Fruit fly (Drosophila melanogaster): ENCODE data around the gene CG10237.
A peak's percentile ranks its signal among the peaks of the same experiment; 100 is the strongest.

The CG10237 gene

DNA sequence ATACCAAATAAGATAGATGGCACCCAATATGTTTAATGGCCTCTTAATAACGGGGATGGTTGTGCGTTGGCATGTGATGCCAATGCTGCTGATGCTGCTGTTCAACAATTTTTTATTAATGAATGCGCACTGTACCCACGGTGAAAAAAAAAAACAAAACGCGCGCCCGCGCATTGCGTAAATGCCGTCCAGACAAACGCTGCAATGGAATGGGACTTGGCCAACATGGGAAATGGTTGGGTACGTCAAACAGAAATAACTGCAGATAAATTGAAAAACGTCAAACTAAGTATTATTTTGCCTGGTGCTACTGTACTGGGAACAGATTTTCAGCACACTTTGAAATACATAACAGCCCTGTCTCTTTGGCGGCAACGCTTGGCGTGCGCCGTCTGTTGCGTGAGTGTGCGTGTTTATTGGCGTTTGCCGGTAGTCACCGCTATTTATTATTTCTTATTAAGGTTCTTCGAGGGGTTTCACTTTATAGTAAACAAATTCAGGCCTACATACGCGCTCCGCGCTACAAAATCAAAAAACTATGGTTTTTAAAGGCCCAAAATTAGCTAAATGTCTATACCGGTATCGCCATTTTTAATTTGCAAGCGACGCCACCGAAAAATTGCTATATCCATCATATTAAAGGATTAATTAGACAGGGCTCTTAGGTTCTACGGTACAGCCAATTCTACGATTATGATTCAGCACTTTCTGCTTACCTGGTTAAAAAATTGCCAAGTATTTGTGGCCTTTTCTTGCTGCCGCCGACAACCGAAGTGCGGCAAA lies 10.2 kb upstream of the CG10237 start (continued):
- TF ChIP-seq CG10959 (GFP tag; IDR thresholded peaks at IDR 0.05) = no peak
- no peak for TF ChIP-seq tx (GFP tag; optimal IDR thresholded peaks at IDR 0.05)
- no peak for TF ChIP-seq Sry-β (GFP tag; optimal IDR thresholded peaks at IDR 0.05)
- TF ChIP-seq Dek (tag; optimal IDR thresholded peaks at IDR 0.05) = no peak
- TF ChIP-seq NC2β (GFP tag; optimal IDR thresholded peaks at IDR 0.05) = no peak
- peak; percentile 93 for TF ChIP-seq Ets65A (GFP tag)
- 0 out of 2 replicates have a peak, but pooled peaks have one; percentile 33 for TF ChIP-seq E2f1 (GFP tag; IDR thresholded peaks at IDR 0.05)
- TF ChIP-seq CG2712 (tag; optimal IDR thresholded peaks at IDR 0.05) = no peak
- no peak; the same call in 1 of the 3 replicates for TF ChIP-seq Opbp (GFP tag; IDR thresholded peaks at IDR 0.05; ENCODE audit: partially characterized antibody)
- TF ChIP-seq CG11696 (GFP tag; IDR thresholded peaks at IDR 0.05) = no peak
- no peak for TF ChIP-seq CG11398 (GFP tag; optimal IDR thresholded peaks at IDR 0.05)
- TF ChIP-seq sqz (GFP tag; optimal IDR thresholded peaks at IDR 0.05) = peak; percentile 80
- TF ChIP-seq Myb (GFP tag; optimal IDR thresholded peaks at IDR 0.05) = peak; percentile 36
- no peak for TF ChIP-seq CG7556 (GFP tag; optimal IDR thresholded peaks at IDR 0.05)
- no peak for TF ChIP-seq zfh2 (GFP tag; optimal IDR thresholded peaks at IDR 0.05)
- no peak for TF ChIP-seq CG7357 (GFP tag; IDR thresholded peaks at IDR 0.05)
- TF ChIP-seq H15 (GFP tag; IDR thresholded peaks at IDR 0.05) = no peak
- no peak for TF ChIP-seq YL-1 (GFP tag; optimal IDR thresholded peaks at IDR 0.05)
- TF ChIP-seq Camta (GFP tag; optimal IDR thresholded peaks at IDR 0.05) = no peak
- TF ChIP-seq CG9817 (tag; optimal IDR thresholded peaks at IDR 0.05) = no peak
- no peak for TF ChIP-seq CG4328 (GFP tag; optimal IDR thresholded peaks at IDR 0.05)
- no peak for TF ChIP-seq mld (GFP tag; IDR thresholded peaks at IDR 0.05; ENCODE audit: partially characterized antibody)
- no peak for TF ChIP-seq CG17568 (GFP tag; optimal IDR thresholded peaks at IDR 0.05)
- no peak for TF ChIP-seq grn (GFP tag; optimal IDR thresholded peaks at IDR 0.05)
- TF ChIP-seq CG34422 (GFP tag; IDR thresholded peaks at IDR 0.05) = peak; percentile 96; the same call in 2 of the 3 replicates
- peak; percentile 43 for TF ChIP-seq tin (GFP tag; optimal IDR thresholded peaks at IDR 0.05)
- no peak for TF ChIP-seq CG3163 (GFP tag; optimal IDR thresholded peaks at IDR 0.05)
- TF ChIP-seq MESR4 (GFP tag; optimal IDR thresholded peaks at IDR 0.05) = no peak
- TF ChIP-seq Hand (GFP tag; optimal IDR thresholded peaks at IDR 0.05) = no peak
- no peak for TF ChIP-seq corto (GFP tag; optimal IDR thresholded peaks at IDR 0.05)
- TF ChIP-seq CG12236 (GFP tag; optimal IDR thresholded peaks at IDR 0.05) = no peak
- TF ChIP-seq CG12071 (GFP tag; optimal IDR thresholded peaks at IDR 0.05) = no peak
- TF ChIP-seq CG6791 (GFP tag; IDR thresholded peaks at IDR 0.05; ENCODE audit: partially characterized antibody) = peak; percentile 40; the same call in 1 of the 3 replicates
- 0 out of 3 replicates have a peak, but pooled peaks have one; percentile 29 for TF ChIP-seq hb (GFP tag; IDR thresholded peaks at IDR 0.05; ENCODE audit: partially characterized antibody)
- no peak for TF ChIP-seq CG7271 (tag; optimal IDR thresholded peaks at IDR 0.05)
- TF ChIP-seq CG10979 (tag; optimal IDR thresholded peaks at IDR 0.05) = peak; percentile 13
- TF ChIP-seq NC2α (GFP tag; optimal IDR thresholded peaks at IDR 0.05) = no peak
- TF ChIP-seq sug (tag; optimal IDR thresholded peaks at IDR 0.05) = no peak
- TF ChIP-seq Awh (GFP tag; IDR thresholded peaks at IDR 0.05) = no peak
- peak; percentile 56; the same call in 1 of the 2 replicates for TF ChIP-seq lmd (GFP tag; IDR thresholded peaks at IDR 0.05)
- no peak for TF ChIP-seq Taf1 (GFP tag; IDR thresholded peaks at IDR 0.05)
- TF ChIP-seq ab (GFP tag; optimal IDR thresholded peaks at IDR 0.05) = no peak
- peak; percentile 25 for TF ChIP-seq CG30403 (GFP tag; optimal IDR thresholded peaks at IDR 0.05)
- TF ChIP-seq ATbp (GFP tag; optimal IDR thresholded peaks at IDR 0.05) = no peak
- no peak for TF ChIP-seq klu (GFP tag; IDR thresholded peaks at IDR 0.05)
- TF ChIP-seq knrl (GFP tag; IDR thresholded peaks at IDR 0.05; ENCODE audit: partially characterized antibody) = peak; percentile 17; the same call in 1 of the 3 replicates
- TF ChIP-seq vfl (GFP tag; optimal IDR thresholded peaks at IDR 0.05) = no peak
- no peak for TF ChIP-seq CG9797 (GFP tag; optimal IDR thresholded peaks at IDR 0.05)
- TF ChIP-seq CG15073 (GFP tag; optimal IDR thresholded peaks at IDR 0.05) = no peak
